Worm (Caenorhabditis elegans): ENCODE measurements around the gene K09E2.1.

DNA sequence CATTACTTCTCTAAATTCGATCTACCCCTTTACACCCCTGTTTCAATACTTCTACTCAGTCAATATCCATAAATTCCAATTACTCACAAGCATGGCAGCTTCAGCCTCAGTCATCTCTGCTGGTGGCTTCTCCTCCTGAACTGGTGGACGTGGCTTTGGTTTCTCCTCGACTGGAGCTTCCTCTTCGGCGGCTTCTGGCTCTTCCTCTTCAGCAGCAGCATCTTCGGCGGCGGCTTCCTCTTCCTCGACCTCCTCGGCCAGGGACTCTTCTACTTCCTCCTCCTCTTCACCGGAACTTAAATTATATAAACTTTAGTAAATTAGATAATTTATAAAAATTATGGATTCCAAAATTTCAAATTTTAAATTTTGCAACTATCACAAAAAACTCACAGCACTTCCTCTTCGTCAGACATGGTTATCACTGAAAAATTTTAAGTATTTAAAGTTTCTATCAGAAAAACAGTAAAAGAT, 41.5 kb downstream of the K09E2.1 start, which contains the start of gene tnt-2:
- TF ChIP-seq flt-1 (GFP tag; IDR thresholded peaks at IDR 0.05) (no peak), T22C8.4 (GFP tag; IDR thresholded peaks at IDR 0.05) (no peak)

Measured in whole organism, midembryonic.